Worm (Caenorhabditis elegans) whole organism, L1 larva: ENCODE results near the gene srbc-59.

ENCODE experiments used
- C04F5.9 ChIP-seq: sonication (generic microtip); optimal IDR thresholded peaks from 2 replicates; lab custom pipeline; 2016; ENCODE audit warnings: missing genetic modification characterization, missing compliant biosample characterization
- C34B4.2 ChIP-seq: sonication (generic microtip); optimal IDR thresholded peaks from 2 replicates; lab custom pipeline; 2017; ENCODE audit warnings: mild to moderate bottlenecking, missing genetic modification characterization, missing compliant biosample characterization
- Y116A8C.19 ChIP-seq: sonication (generic microtip); optimal IDR thresholded peaks from 2 replicates; lab custom pipeline; 2016; ENCODE audit warnings: missing compliant biosample characterization, missing genetic modification characterization, borderline replicate concordance
- aha-1 ChIP-seq: fragments of 150-350 bp; optimal IDR thresholded peaks from 2 replicates; lab custom pipeline; 2014; ENCODE audit warnings: missing biosample characterization, missing genetic modification characterization
- alr-1 ChIP-seq: fragments of 200-800 bp; sonication (Bioruptor generic); optimal IDR thresholded peaks from 2 replicates; lab custom pipeline; 2018; ENCODE audit warnings: borderline replicate concordance, mild to moderate bottlenecking, missing genetic modification characterization, missing compliant biosample characterization
- aly-2 ChIP-seq: fragments of 150-350 bp; optimal IDR thresholded peaks from 2 replicates; lab custom pipeline; 2014; ENCODE audit warnings: missing biosample characterization, missing genetic modification characterization
- ama-1 ChIP-seq: fragments of 150-350 bp; optimal IDR thresholded peaks from 2 replicates; lab custom pipeline; 2014
- blmp-1 ChIP-seq: fragments of 150-350 bp; optimal IDR thresholded peaks from 2 replicates; lab custom pipeline; 2014; ENCODE audit warnings: missing biosample characterization, missing genetic modification characterization
- ceh-63 ChIP-seq: fragments of 200-800 bp; sonication (Bioruptor generic); optimal IDR thresholded peaks from 2 replicates; lab custom pipeline; 2018; ENCODE audit warnings: mild to moderate bottlenecking, missing genetic modification characterization, missing compliant biosample characterization
- ceh-8 ChIP-seq: fragments of 200-800 bp; sonication (Bioruptor generic); optimal IDR thresholded peaks from 2 replicates; lab custom pipeline; 2018; ENCODE audit warnings: mild to moderate bottlenecking, missing genetic modification characterization, moderate library complexity, missing compliant biosample characterization
- ceh-82 ChIP-seq, 3 experiments: fragments of 150-350 bp in 1 of 3; sonication (generic microtip) in 2 of 3; optimal IDR thresholded peaks; 2 replicates each; lab custom pipeline; 2014 to 2017; ENCODE audit warnings: missing biosample characterization in 3 of 3, missing genetic modification characterization in 3 of 3
- ceh-88 ChIP-seq: fragments of 200-800 bp; sonication (Bioruptor generic); IDR thresholded peaks from 2 replicates; pipeline ENCODE4 v1.3.6; 2022; ENCODE audit warnings: missing genetic modification characterization, missing compliant biosample characterization
- dsc-1 ChIP-seq: sonication (generic microtip); optimal IDR thresholded peaks from 2 replicates; lab custom pipeline; 2016; ENCODE audit warnings: mild to moderate bottlenecking, missing genetic modification characterization, missing compliant biosample characterization
- efl-1 ChIP-seq, 4 experiments: fragments of 150-350 bp; optimal IDR thresholded peaks in 3 of 4; peaks in 1 of 4; 1 replicate in 1 of 4; 2 replicates in 3 of 4; lab custom pipeline; 2014; ENCODE audit warnings: missing biosample characterization in 2 of 4, missing genetic modification characterization in 2 of 4, missing genetic modification reagents in 2 of 4
- egl-13 ChIP-seq: sonication (generic microtip); optimal IDR thresholded peaks from 2 replicates; lab custom pipeline; 2016; ENCODE audit warnings: missing genotype, missing genetic modification reagents, missing genetic modification characterization, missing compliant biosample characterization
- elt-2 ChIP-seq: sonication (generic microtip); optimal IDR thresholded peaks from 2 replicates; lab custom pipeline; 2016; ENCODE audit warnings: missing genetic modification characterization, mild to moderate bottlenecking, inconsistent platforms, missing compliant biosample characterization, missing genetic modification reagents
- elt-3 ChIP-seq, 6 experiments: fragments of 150-350 bp in 1 of 6; sonication (generic microtip); optimal IDR thresholded peaks; 2 replicates each; lab custom pipeline; 2017 to 2018; ENCODE audit warnings: missing biosample characterization in 6 of 6, missing genetic modification characterization in 6 of 6, inconsistent platforms in 1 of 6
- fkh-4 ChIP-seq: sonication (generic microtip); optimal IDR thresholded peaks from 2 replicates; lab custom pipeline; 2016; ENCODE audit warnings: missing compliant biosample characterization, missing genetic modification characterization, borderline replicate concordance
- hlh-17 ChIP-seq: fragments of 200-800 bp; sonication (Bioruptor generic); optimal IDR thresholded peaks from 2 replicates; lab custom pipeline; 2018; ENCODE audit warnings: missing genetic modification characterization, mild to moderate bottlenecking, missing compliant biosample characterization, moderate library complexity, borderline replicate concordance
- hpl-2 ChIP-seq: fragments of 150-350 bp; optimal IDR thresholded peaks from 2 replicates; lab custom pipeline; 2014; ENCODE audit warnings: missing biosample characterization, missing genetic modification reagents, missing genetic modification characterization
- irx-1 ChIP-seq: sonication (generic microtip); optimal IDR thresholded peaks from 2 replicates; lab custom pipeline; 2016; ENCODE audit warnings: missing genetic modification characterization, missing compliant biosample characterization
- jun-1 ChIP-seq: fragments of 150-350 bp; optimal IDR thresholded peaks from 2 replicates; lab custom pipeline; 2014; ENCODE audit warnings: missing biosample characterization, missing genetic modification reagents, missing genetic modification characterization
- lin-14 ChIP-seq: fragments of 200-800 bp; sonication (Bioruptor generic); optimal IDR thresholded peaks from 2 replicates; lab custom pipeline; 2018; ENCODE audit warnings: mild to moderate bottlenecking, missing genetic modification characterization, moderate library complexity, missing compliant biosample characterization
- lin-35 ChIP-seq, 2 experiments: fragments of 150-350 bp; optimal IDR thresholded peaks; 2 replicates each; lab custom pipeline; 2014; ENCODE audit warnings: missing biosample characterization in 2 of 2, missing genetic modification characterization in 2 of 2, missing genetic modification reagents in 2 of 2
- lir-3 ChIP-seq: sonication (generic microtip); optimal IDR thresholded peaks from 2 replicates; lab custom pipeline; 2016; ENCODE audit warnings: mild to moderate bottlenecking, missing genetic modification characterization, moderate library complexity, missing compliant biosample characterization; ENCODE audit not compliant: poor library complexity
- lsy-2 ChIP-seq, 2 experiments: fragments of 150-350 bp; optimal IDR thresholded peaks; 2 replicates each; lab custom pipeline; 2014; ENCODE audit warnings: missing biosample characterization in 2 of 2, missing genetic modification characterization in 2 of 2
- mef-2 ChIP-seq: fragments of 150-350 bp; optimal IDR thresholded peaks from 2 replicates; lab custom pipeline; 2014; ENCODE audit warnings: missing biosample characterization, missing genetic modification characterization
- nhr-19 ChIP-seq: fragments of 200-800 bp; sonication (Bioruptor generic); conservative IDR thresholded peaks from 2 replicates; pipeline ENCODE4 v1.3.6; 2022; ENCODE audit warnings: missing genetic modification characterization, missing compliant biosample characterization
- nhr-20 ChIP-seq: sonication (generic microtip); optimal IDR thresholded peaks from 2 replicates; lab custom pipeline; 2016; ENCODE audit warnings: mild to moderate bottlenecking, missing genetic modification characterization, missing compliant biosample characterization
- nhr-47 ChIP-seq: sonication (generic microtip); optimal IDR thresholded peaks from 2 replicates; lab custom pipeline; 2016; ENCODE audit warnings: mild to moderate bottlenecking, missing genetic modification characterization, moderate library complexity, missing compliant biosample characterization
- nhr-71 ChIP-seq: sonication (generic microtip); optimal IDR thresholded peaks from 2 replicates; lab custom pipeline; 2016; ENCODE audit warnings: mild to moderate bottlenecking, missing genetic modification characterization, moderate library complexity, missing compliant biosample characterization
- nhr-77 ChIP-seq: fragments of 150-350 bp; optimal IDR thresholded peaks from 2 replicates; lab custom pipeline; 2014; ENCODE audit warnings: missing biosample characterization, missing genetic modification characterization
- nhr-90 ChIP-seq: sonication (generic microtip); optimal IDR thresholded peaks from 2 replicates; lab custom pipeline; 2016; ENCODE audit warnings: mild to moderate bottlenecking, missing genetic modification characterization, missing compliant biosample characterization; ENCODE audit not compliant: poor library complexity
- pag-3 ChIP-seq: sonication (generic microtip); optimal IDR thresholded peaks from 2 replicates; lab custom pipeline; 2017; ENCODE audit warnings: missing genetic modification characterization, mild to moderate bottlenecking, missing compliant biosample characterization, antibody characterized with exemption, borderline replicate concordance; ENCODE audit not compliant: insufficient read depth
- pax-3 ChIP-seq: fragments of 200-800 bp; sonication (Bioruptor generic); optimal IDR thresholded peaks from 2 replicates; lab custom pipeline; 2018; ENCODE audit warnings: mild to moderate bottlenecking, missing genetic modification characterization, moderate library complexity, missing compliant biosample characterization
- pqm-1 ChIP-seq: sonication (generic microtip); optimal IDR thresholded peaks from 3 replicates; lab custom pipeline; 2017; ENCODE audit warnings: missing biosample characterization, missing genetic modification characterization
- rnt-1 ChIP-seq: sonication (generic microtip); optimal IDR thresholded peaks from 2 replicates; lab custom pipeline; 2016; ENCODE audit warnings: mild to moderate bottlenecking, missing genetic modification characterization, moderate library complexity, missing compliant biosample characterization
- skn-1 ChIP-seq: fragments of 150-350 bp; optimal IDR thresholded peaks from 2 replicates; lab custom pipeline; 2014; ENCODE audit warnings: missing biosample characterization, missing genetic modification characterization
- snu-23 ChIP-seq: sonication (generic microtip); optimal IDR thresholded peaks from 2 replicates; lab custom pipeline; 2016; ENCODE audit warnings: missing genetic modification characterization, missing compliant biosample characterization
- swsn-7 ChIP-seq: sonication (generic microtip); optimal IDR thresholded peaks from 2 replicates; lab custom pipeline; 2016; ENCODE audit warnings: missing genetic modification characterization, missing compliant biosample characterization
- unc-30 ChIP-seq: sonication (generic microtip); optimal IDR thresholded peaks from 2 replicates; lab custom pipeline; 2017; ENCODE audit warnings: missing biosample characterization, missing genetic modification characterization
- unc-98 ChIP-seq: fragments of 200-800 bp; sonication (Bioruptor generic); IDR thresholded peaks from 2 replicates; pipeline ENCODE4 v1.3.6; 2022; ENCODE audit warnings: missing genetic modification characterization, missing compliant biosample characterization
- vab-15 ChIP-seq: sonication (generic microtip); optimal IDR thresholded peaks from 2 replicates; lab custom pipeline; 2017; ENCODE audit warnings: missing genotype, mild to moderate bottlenecking, missing genetic modification characterization, missing compliant biosample characterization
- xbp-1 ChIP-seq: sonication (generic microtip); optimal IDR thresholded peaks from 2 replicates; lab custom pipeline; 2016; ENCODE audit warnings: missing genetic modification characterization, missing compliant biosample characterization
- zip-4 ChIP-seq: fragments of 200-800 bp; sonication (Bioruptor generic); optimal IDR thresholded peaks from 2 replicates; lab custom pipeline; 2018; ENCODE audit warnings: mild to moderate bottlenecking, missing genetic modification characterization, moderate library complexity, missing compliant biosample characterization
- ztf-11 ChIP-seq, 2 experiments: sonication (generic microtip); optimal IDR thresholded peaks; 2 replicates each; lab custom pipeline; 2016 to 2017; ENCODE audit warnings: missing genetic modification characterization in 2 of 2, missing biosample characterization in 1 of 2, missing compliant biosample characterization in 1 of 2
- ztf-4 ChIP-seq: fragments of 150-350 bp; optimal IDR thresholded peaks from 2 replicates; lab custom pipeline; 2014; ENCODE audit warnings: missing biosample characterization, missing genetic modification characterization

srbc-59 gene

DNA sequence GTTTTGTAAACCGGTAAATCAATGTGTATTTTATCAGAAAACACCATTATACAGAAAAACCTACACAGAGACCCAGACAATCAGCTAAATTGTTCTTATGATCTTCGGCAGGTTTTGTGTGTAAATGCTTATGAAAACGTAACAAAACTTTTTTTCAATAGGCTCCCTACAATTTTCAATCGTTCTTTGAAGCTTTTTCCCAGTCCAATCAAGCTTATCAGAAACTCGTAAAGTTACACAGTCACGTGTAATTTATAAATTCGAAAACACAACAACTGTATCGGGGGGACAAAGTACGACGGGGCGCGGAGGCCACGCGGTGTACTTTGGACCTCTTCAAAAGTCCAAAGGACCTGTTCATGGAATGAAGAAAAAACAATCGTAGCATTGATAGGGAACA lies 48.2 kb upstream of the srbc-59 start (continued):
- TF ChIP-seq nhr-20 (tag; lab: Kevin White, UChicago), result peak; percentile 75
- TF ChIP-seq snu-23 (GFP tag; lab: Kevin White, UChicago), result peak; percentile 64
- peak; percentile 5 for TF ChIP-seq xbp-1 (tag; lab: Kevin White, UChicago)
- peak; percentile 74 for TF ChIP-seq nhr-90
- TF ChIP-seq efl-1 (optimal IDR thresholded peaks at IDR 0.05; lab: Kevin White, UChicago), result peak in 1 of 2 experiments; percentile 6
- no peak for TF ChIP-seq efl-1 (GFP tag; optimal IDR thresholded peaks at IDR 0.05 in 1 of 2; lab: Kevin White, UChicago)
- TF ChIP-seq ceh-82 (tag; optimal IDR thresholded peaks at IDR 0.05; lab: Kevin White, UChicago), result no peak
- TF ChIP-seq lsy-2 (tag; optimal IDR thresholded peaks at IDR 0.05; lab: Kevin White, UChicago), result peak; percentile 26 to 34
- TF ChIP-seq ztf-11 (tag; optimal IDR thresholded peaks at IDR 0.05; lab: Kevin White, UChicago), result peak in 1 of 2 experiments; percentile 32
- peak; percentile 71 for TF ChIP-seq lin-14
- TF ChIP-seq nhr-19 (GFP tag; lab: Robert Waterston, UW), result peak; percentile 94
- no peak for TF ChIP-seq hpl-2
- peak; percentile 61 for TF ChIP-seq lir-3 (tag; lab: Kevin White, UChicago)
- TF ChIP-seq rnt-1 (tag; lab: Kevin White, UChicago), result peak; percentile 44
- no peak for TF ChIP-seq C34B4.2

- TF ChIP-seq lir-3 (tag; lab: Kevin White, UChicago) (peak; percentile 86), efl-1 (optimal IDR thresholded peaks at IDR 0.05; lab: Kevin White, UChicago) (peak; percentile 58 to 67), efl-1 (GFP tag; optimal IDR thresholded peaks at IDR 0.05 in 1 of 2; lab: Kevin White, UChicago) (peak; percentile 15 to 96), skn-1 (tag; lab: Kevin White, UChicago) (peak; percentile 79), unc-98 (peak; percentile 63), hlh-17 (GFP tag; lab: Kevin White, UChicago) (no peak), ceh-63 (GFP tag; lab: Kevin White, UChicago) (no peak), pax-3 (tag; lab: Kevin White, UChicago) (peak; percentile 75), ztf-4 (tag; lab: Kevin White, UChicago) (peak; percentile 90), pqm-1 (tag; lab: Kevin White, UChicago) (peak; percentile 48), jun-1 (tag; lab: Kevin White, UChicago) (peak; percentile 77), elt-3 (tag; optimal IDR thresholded peaks at IDR 0.05; lab: Kevin White, UChicago) (peak in 5 of 6 experiments; percentile 16 to 92 (median 65)), fkh-4 (no peak), nhr-71 (tag; lab: Kevin White, UChicago) (peak; percentile 100), ceh-88 (GFP tag; lab: Robert Waterston, UW) (peak; percentile 75), lin-14 (peak; percentile 100), nhr-77 (peak; percentile 83), zip-4 (GFP tag; lab: Kevin White, UChicago) (peak; percentile 52), aha-1 (tag; lab: Kevin White, UChicago) (no peak), blmp-1 (peak; percentile 13), ceh-8 (GFP tag; lab: Kevin White, UChicago) (no peak), alr-1 (tag; lab: Kevin White, UChicago) (no peak), ztf-11 (tag; optimal IDR thresholded peaks at IDR 0.05; lab: Kevin White, UChicago) (peak in 1 of 2 experiments; percentile 86), vab-15 (tag; lab: Kevin White, UChicago) (peak; percentile 75), ceh-82 (tag; optimal IDR thresholded peaks at IDR 0.05; lab: Kevin White, UChicago) (peak; percentile 25 to 51 (median 41)), ama-1 (lab: Kevin White, UChicago) (peak; percentile 72), dsc-1 (tag; lab: Kevin White, UChicago) (peak; percentile 34), mef-2 (peak; percentile 80), pag-3 (no peak), elt-2 (tag; lab: Kevin White, UChicago) (peak; percentile 99), swsn-7 (peak; percentile 89), unc-30 (no peak), C34B4.2 (peak; percentile 52), snu-23 (GFP tag; lab: Kevin White, UChicago) (peak; percentile 96), irx-1 (peak; percentile 77), C04F5.9 (peak; percentile 76), lsy-2 (tag; optimal IDR thresholded peaks at IDR 0.05; lab: Kevin White, UChicago) (peak; percentile 77 to 83), aly-2 (tag; lab: Kevin White, UChicago) (peak; percentile 30), nhr-47 (peak; percentile 89), egl-13 (peak; percentile 53), lin-35 (GFP tag; optimal IDR thresholded peaks at IDR 0.05; lab: Kevin White, UChicago) (peak; percentile 37 to 90), Y116A8C.19 (tag; lab: Kevin White, UChicago) (peak; percentile 11)
These were observed 47.1 kb upstream of the srbc-59 start for ce11 chrV:731330-731729.
